Worm (Caenorhabditis elegans) whole organism, L2 larva: ENCODE data around the gene ugt-18.
A peak's percentile ranks its signal among the peaks of the same experiment; 100 is the strongest.

Source experiments
- C34F6.9 ChIP-seq: fragments of 150-350 bp; optimal IDR thresholded peaks from 2 replicates; lab custom pipeline; 2014; ENCODE audit warnings: missing biosample characterization, missing genetic modification characterization
- R02D3.7 ChIP-seq: fragments of 150-350 bp; optimal IDR thresholded peaks from 2 replicates; lab custom pipeline; 2014; ENCODE audit warnings: missing biosample characterization, missing genetic modification characterization
- Y55F3AM.14 ChIP-seq: fragments of 200-800 bp; sonication (Bioruptor generic); optimal IDR thresholded peaks from 2 replicates; lab custom pipeline; 2018; ENCODE audit warnings: mild to moderate bottlenecking, missing genetic modification characterization, missing compliant biosample characterization
- alr-1 ChIP-seq: fragments of 150-350 bp; optimal IDR thresholded peaks from 2 replicates; lab custom pipeline; 2014; ENCODE audit warnings: missing biosample characterization, missing genetic modification characterization
- ama-1 ChIP-seq: fragments of 150-350 bp; optimal IDR thresholded peaks from 2 replicates; lab custom pipeline; 2018; ENCODE audit warnings: inconsistent platforms
- blmp-1 ChIP-seq: sonication (generic microtip); optimal IDR thresholded peaks from 2 replicates; lab custom pipeline; 2017; ENCODE audit warnings: missing genetic modification characterization, mild to moderate bottlenecking, missing compliant biosample characterization, antibody characterized with exemption, moderate library complexity; ENCODE audit not compliant: insufficient read depth
- ceh-16 ChIP-seq: fragments of 150-350 bp; optimal IDR thresholded peaks from 2 replicates; lab custom pipeline; 2014; ENCODE audit warnings: missing biosample characterization, missing genetic modification characterization
- crh-2 ChIP-seq: sonication (generic microtip); optimal IDR thresholded peaks from 2 replicates; lab custom pipeline; 2017; ENCODE audit warnings: missing biosample characterization, missing genetic modification characterization
- dmd-4 ChIP-seq: sonication (generic microtip); optimal IDR thresholded peaks from 2 replicates; lab custom pipeline; 2017; ENCODE audit warnings: missing biosample characterization, missing genetic modification characterization
- elt-1 ChIP-seq: fragments of 150-350 bp; optimal IDR thresholded peaks from 2 replicates; lab custom pipeline; 2014; ENCODE audit warnings: missing biosample characterization, missing genetic modification characterization
- elt-3 ChIP-seq: sonication (generic microtip); optimal IDR thresholded peaks from 2 replicates; lab custom pipeline; 2017; ENCODE audit warnings: missing biosample characterization, missing genetic modification characterization
- fos-1 ChIP-seq: fragments of 150-350 bp; optimal IDR thresholded peaks from 2 replicates; lab custom pipeline; 2014; ENCODE audit warnings: missing biosample characterization, missing genetic modification characterization
- gmeb-1 ChIP-seq: fragments of 150-350 bp; optimal IDR thresholded peaks from 2 replicates; lab custom pipeline; 2014; ENCODE audit warnings: missing biosample characterization, missing genetic modification characterization
- lin-11 ChIP-seq: fragments of 150-350 bp; sonication (generic microtip); optimal IDR thresholded peaks from 2 replicates; lab custom pipeline; 2014; ENCODE audit warnings: missing biosample characterization, missing genetic modification characterization, inconsistent platforms, mixed read lengths
- lin-13 ChIP-seq: fragments of 150-350 bp; optimal IDR thresholded peaks from 2 replicates; lab custom pipeline; 2014; ENCODE audit warnings: missing biosample characterization, missing genetic modification reagents, missing genetic modification characterization
- lin-39 ChIP-seq: fragments of 150-350 bp; optimal IDR thresholded peaks from 2 replicates; lab custom pipeline; 2014; ENCODE audit warnings: missing biosample characterization, missing genetic modification reagents, missing genetic modification characterization
- mbf-1 ChIP-seq: sonication (generic microtip); optimal IDR thresholded peaks from 2 replicates; lab custom pipeline; 2017; ENCODE audit warnings: missing biosample characterization, missing genetic modification characterization
- mdl-1 ChIP-seq, 2 experiments: fragments of 150-350 bp in 1 of 2; sonication (generic microtip) in 1 of 2; optimal IDR thresholded peaks; 2 replicates each; lab custom pipeline; 2017; ENCODE audit warnings: missing biosample characterization in 2 of 2, missing genetic modification characterization in 2 of 2
- nhr-10 ChIP-seq: sonication (generic microtip); optimal IDR thresholded peaks from 2 replicates; lab custom pipeline; 2017; ENCODE audit warnings: missing biosample characterization, missing genetic modification characterization
- nhr-11 ChIP-seq: fragments of 150-350 bp; optimal IDR thresholded peaks from 2 replicates; lab custom pipeline; 2014; ENCODE audit warnings: missing biosample characterization, missing genetic modification characterization
- nhr-12 ChIP-seq: fragments of 150-350 bp; optimal IDR thresholded peaks from 2 replicates; lab custom pipeline; 2014; ENCODE audit warnings: missing biosample characterization, missing genetic modification characterization
- nhr-129 ChIP-seq: fragments of 150-350 bp; optimal IDR thresholded peaks from 2 replicates; lab custom pipeline; 2014; ENCODE audit warnings: missing biosample characterization, missing genetic modification characterization
- nhr-21 ChIP-seq: fragments of 150-350 bp; optimal IDR thresholded peaks from 2 replicates; lab custom pipeline; 2014; ENCODE audit warnings: missing biosample characterization, missing genetic modification characterization
- nhr-23 ChIP-seq: fragments of 150-350 bp; optimal IDR thresholded peaks from 2 replicates; lab custom pipeline; 2014; ENCODE audit warnings: missing biosample characterization, missing genetic modification reagents, missing genetic modification characterization
- nhr-25 ChIP-seq: fragments of 150-350 bp; sonication (generic microtip); optimal IDR thresholded peaks from 3 replicates; lab custom pipeline; 2014; ENCODE audit warnings: missing biosample characterization, missing genetic modification characterization
- nhr-6 ChIP-seq: fragments of 150-350 bp; optimal IDR thresholded peaks from 2 replicates; lab custom pipeline; 2014; ENCODE audit warnings: missing biosample characterization, missing genetic modification characterization
- peb-1 ChIP-seq: fragments of 150-350 bp; optimal IDR thresholded peaks from 2 replicates; lab custom pipeline; 2014; ENCODE audit warnings: missing biosample characterization, missing genetic modification characterization
- sem-4 ChIP-seq: fragments of 150-350 bp; optimal IDR thresholded peaks from 2 replicates; lab custom pipeline; 2014; ENCODE audit warnings: missing biosample characterization, missing genetic modification reagents, missing genetic modification characterization
- skn-1 ChIP-seq: sonication (generic microtip); optimal IDR thresholded peaks from 2 replicates; lab custom pipeline; 2017; ENCODE audit warnings: missing biosample characterization, missing genetic modification characterization
- sma-3 ChIP-seq: sonication (generic microtip); optimal IDR thresholded peaks from 2 replicates; lab custom pipeline; 2016; ENCODE audit warnings: missing genetic modification reagents, missing genetic modification characterization, missing compliant biosample characterization
- sma-9 ChIP-seq, 2 experiments: fragments of 150-350 bp in 1 of 2; sonication (generic microtip) in 1 of 2; optimal IDR thresholded peaks; 2 replicates each; lab custom pipeline; 2014 to 2016; ENCODE audit warnings: missing genetic modification characterization in 2 of 2, mild to moderate bottlenecking in 1 of 2, missing biosample characterization in 1 of 2, missing compliant biosample characterization in 1 of 2, missing genetic modification reagents in 1 of 2, moderate library complexity in 1 of 2
- unc-55 ChIP-seq: fragments of 150-350 bp; sonication (generic microtip); optimal IDR thresholded peaks from 3 replicates; lab custom pipeline; 2014; ENCODE audit warnings: missing biosample characterization, missing genetic modification reagents, missing genetic modification characterization
- unc-62 ChIP-seq: fragments of 150-350 bp; optimal IDR thresholded peaks from 2 replicates; lab custom pipeline; 2014; ENCODE audit warnings: missing biosample characterization, missing genetic modification reagents, missing genetic modification characterization
- ztf-1 ChIP-seq: fragments of 200-800 bp; sonication (Bioruptor generic); conservative IDR thresholded peaks from 2 replicates; pipeline ENCODE4 v1.3.6; 2022; ENCODE audit warnings: missing genetic modification characterization, missing compliant biosample characterization
- ztf-11 ChIP-seq: sonication (generic microtip); optimal IDR thresholded peaks from 2 replicates; lab custom pipeline; 2017; ENCODE audit warnings: missing biosample characterization, missing genetic modification characterization
- ztf-4 ChIP-seq: fragments of 150-350 bp; optimal IDR thresholded peaks from 2 replicates; lab custom pipeline; 2014; ENCODE audit warnings: missing biosample characterization, missing genetic modification characterization

ugt-18 gene

ce11 chrV:12824777-12825176, 4.7 kb downstream of the ugt-18 start, which contains the start of gene ugt-16:
Gene ugt-16 (plus strand): TSS chrV:12825024.
- TF ChIP-seq fos-1 (tag; lab: Kevin White, UChicago) (peak; percentile 52), nhr-11 (tag; lab: Kevin White, UChicago) (no peak), R02D3.7 (tag; lab: Kevin White, UChicago) (no peak), mdl-1 (tag; optimal IDR thresholded peaks at IDR 0.05; lab: Kevin White, UChicago) (no peak), nhr-10 (tag; lab: Kevin White, UChicago) (no peak), sem-4 (tag; lab: Kevin White, UChicago) (no peak), sma-9 (GFP tag; optimal IDR thresholded peaks at IDR 0.05; lab: Kevin White, UChicago) (peak; percentile 15), sma-9 (tag; optimal IDR thresholded peaks at IDR 0.05; lab: Kevin White, UChicago) (no peak), nhr-12 (tag; lab: Kevin White, UChicago) (no peak), nhr-21 (tag; lab: Kevin White, UChicago) (no peak), ztf-11 (no peak), gmeb-1 (tag; lab: Kevin White, UChicago) (peak; percentile 5), nhr-23 (tag; lab: Kevin White, UChicago) (no peak), alr-1 (no peak), nhr-6 (tag; lab: Kevin White, UChicago) (no peak), unc-62 (GFP tag; lab: Kevin White, UChicago) (no peak), lin-39 (tag; lab: Kevin White, UChicago) (no peak), crh-2 (tag; lab: Kevin White, UChicago) (no peak), dmd-4 (tag; lab: Kevin White, UChicago) (no peak), unc-55 (GFP tag; lab: Kevin White, UChicago) (no peak), ama-1 (lab: Kevin White, UChicago) (no peak), C34F6.9 (tag; lab: Kevin White, UChicago) (no peak)

ce11 chrV:12827219-12827618, 7.2 kb downstream of the ugt-18 start, which contains the start of gene ugt-15:
Gene ugt-15 (plus strand): TSS chrV:12827519.
- TF ChIP-seq ztf-1 (no peak), nhr-129 (no peak), nhr-21 (tag; lab: Kevin White, UChicago) (no peak), ztf-4 (tag; lab: Kevin White, UChicago) (no peak), lin-11 (tag; lab: Kevin White, UChicago) (no peak), crh-2 (tag; lab: Kevin White, UChicago) (no peak), gmeb-1 (tag; lab: Kevin White, UChicago) (no peak), alr-1 (no peak), Y55F3AM.14 (no peak), dmd-4 (tag; lab: Kevin White, UChicago) (no peak), nhr-23 (tag; lab: Kevin White, UChicago) (no peak), mdl-1 (tag; optimal IDR thresholded peaks at IDR 0.05; lab: Kevin White, UChicago) (no peak), sma-9 (GFP tag; optimal IDR thresholded peaks at IDR 0.05; lab: Kevin White, UChicago) (no peak), sma-9 (tag; optimal IDR thresholded peaks at IDR 0.05; lab: Kevin White, UChicago) (no peak), nhr-25 (no peak), nhr-10 (tag; lab: Kevin White, UChicago) (no peak), R02D3.7 (tag; lab: Kevin White, UChicago) (no peak), skn-1 (tag; lab: Kevin White, UChicago) (no peak), elt-1 (no peak)

- TF ChIP-seq lin-13 (GFP tag; lab: Kevin White, UChicago) (no peak), elt-3 (tag; lab: Kevin White, UChicago) (no peak), peb-1 (tag; lab: Kevin White, UChicago) (no peak), sma-3 (GFP tag; lab: Kevin White, UChicago) (no peak), ceh-16 (tag; lab: Kevin White, UChicago) (no peak), blmp-1 (tag; lab: Kevin White, UChicago) (no peak), lin-11 (tag; lab: Kevin White, UChicago) (no peak), ama-1 (lab: Kevin White, UChicago) (no peak), dmd-4 (tag; lab: Kevin White, UChicago) (no peak), nhr-129 (no peak), ztf-11 (no peak), sma-9 (GFP tag; optimal IDR thresholded peaks at IDR 0.05; lab: Kevin White, UChicago) (no peak), sma-9 (tag; optimal IDR thresholded peaks at IDR 0.05; lab: Kevin White, UChicago) (no peak), ztf-1 (no peak), mbf-1 (tag; lab: Kevin White, UChicago) (no peak), R02D3.7 (tag; lab: Kevin White, UChicago) (no peak)
- TF ChIP-seq, all 48 proteins: peak for 0
These were observed 15.3 kb downstream of the ugt-18 start, which contains the start of gene C44H9.4 for ce11 chrV:12835388-12835787. Gene C44H9.4 (plus strand): TSS chrV:12835688.
